Worm (Caenorhabditis elegans) whole organism, L1 larva: ENCODE measurements around the gene F42E11.3.
A peak's percentile ranks its signal among the peaks of the same experiment; 100 is the strongest.

Experiments used
- C04F5.9 ChIP-seq: sonication (generic microtip); optimal IDR thresholded peaks from 2 replicates; lab custom pipeline; 2016; ENCODE audit warnings: missing genetic modification characterization, missing compliant biosample characterization
- elt-3 ChIP-seq, 6 experiments: fragments of 150-350 bp in 1 of 6; sonication (generic microtip); optimal IDR thresholded peaks; 2 replicates each; lab custom pipeline; 2017 to 2018; ENCODE audit warnings: missing biosample characterization in 6 of 6, missing genetic modification characterization in 6 of 6, inconsistent platforms in 1 of 6
- jun-1 ChIP-seq: fragments of 150-350 bp; optimal IDR thresholded peaks from 2 replicates; lab custom pipeline; 2014; ENCODE audit warnings: missing biosample characterization, missing genetic modification reagents, missing genetic modification characterization
- lin-35 ChIP-seq, 2 experiments: fragments of 150-350 bp; optimal IDR thresholded peaks; 2 replicates each; lab custom pipeline; 2014; ENCODE audit warnings: missing biosample characterization in 2 of 2, missing genetic modification characterization in 2 of 2, missing genetic modification reagents in 2 of 2
- lin-39 ChIP-seq: fragments of 150-350 bp; optimal IDR thresholded peaks from 2 replicates; lab custom pipeline; 2014; ENCODE audit warnings: missing biosample characterization, missing genetic modification reagents, missing genetic modification characterization
- mep-1 ChIP-seq: fragments of 150-350 bp; optimal IDR thresholded peaks from 2 replicates; lab custom pipeline; 2014; ENCODE audit warnings: missing biosample characterization, missing genetic modification characterization
- nhr-237 ChIP-seq: fragments of 150-350 bp; optimal IDR thresholded peaks from 2 replicates; lab custom pipeline; 2014; ENCODE audit warnings: missing biosample characterization, missing genetic modification characterization
- pqm-1 ChIP-seq: sonication (generic microtip); optimal IDR thresholded peaks from 3 replicates; lab custom pipeline; 2017; ENCODE audit warnings: missing biosample characterization, missing genetic modification characterization

DNA sequence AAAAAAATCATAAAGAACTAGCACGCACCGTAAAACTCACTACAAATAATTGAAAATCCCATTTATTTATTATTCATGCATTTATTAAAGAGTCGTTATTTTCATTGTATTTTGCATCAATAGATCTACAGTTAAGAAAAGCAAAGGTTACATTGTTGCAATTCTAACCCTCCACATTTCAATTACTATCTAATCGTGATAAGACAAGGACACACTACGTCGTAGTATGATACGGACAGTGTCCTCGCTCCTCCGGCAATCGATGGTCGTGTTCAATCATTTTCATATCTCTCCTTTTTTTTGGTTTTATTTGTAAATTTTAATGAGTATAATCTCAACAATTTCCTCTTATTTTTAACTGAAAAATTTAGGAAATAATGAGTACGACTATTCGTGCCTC, 17.5 kb upstream of the F42E11.3 start, which contains the start of gene prx-12:
- no peak for TF ChIP-seq jun-1 (tag; lab: Kevin White, UChicago)
- no peak for TF ChIP-seq lin-39
- no peak for TF ChIP-seq C04F5.9
- TF ChIP-seq lin-35 (GFP tag; optimal IDR thresholded peaks at IDR 0.05; lab: Kevin White, UChicago), result no peak
- TF ChIP-seq mep-1 (tag; lab: Kevin White, UChicago), result no peak
- no peak for TF ChIP-seq pqm-1 (tag; lab: Kevin White, UChicago)
- TF ChIP-seq elt-3 (tag; optimal IDR thresholded peaks at IDR 0.05; lab: Kevin White, UChicago), result peak in 3 of 6 experiments; percentile 39 to 83 (median 43)
- no peak for TF ChIP-seq nhr-237
